Fruit fly (Drosophila melanogaster) whole organism, prepupa: ENCODE measurements around the gene CG7084.

ENCODE experiments used
- Blimp-1 ChIP-seq: fragments of 200-800 bp; sonication (Bioruptor generic); optimal IDR thresholded peaks from 3 replicates; lab custom pipeline; 2017; ENCODE audit warnings: missing biosample characterization, missing genetic modification characterization, mild to moderate bottlenecking, moderate library complexity, missing genetic modification reagents
- CG10669 ChIP-seq: fragments of 200-800 bp; sonication (Bioruptor generic); optimal IDR thresholded peaks from 3 replicates; lab custom pipeline; 2018; ENCODE audit warnings: missing biosample characterization, mild to moderate bottlenecking, missing genetic modification characterization, moderate library complexity
- CG11294 ChIP-seq: fragments of 200-800 bp; sonication (Bioruptor generic); IDR thresholded peaks from 2 replicates; pipeline ENCODE4 v1.3.6; 2022; ENCODE audit warnings: missing biosample characterization, missing genetic modification characterization
- CG11902 ChIP-seq: fragments of 200-800 bp; sonication (Bioruptor generic); optimal IDR thresholded peaks from 3 replicates; lab custom pipeline; 2016; ENCODE audit warnings: missing biosample characterization, missing genetic modification characterization
- CG15336 ChIP-seq: fragments of 200-800 bp; sonication (Bioruptor generic); IDR thresholded peaks from 2 replicates; pipeline ENCODE4 v1.3.6; 2022; ENCODE audit warnings: missing biosample characterization, missing genetic modification characterization
- CG1621 ChIP-seq: fragments of 200-800 bp; sonication (Bioruptor generic); optimal IDR thresholded peaks from 3 replicates; lab custom pipeline; 2018; ENCODE audit warnings: missing biosample characterization, mild to moderate bottlenecking, missing genetic modification characterization
- CG3032 ChIP-seq: fragments of 200-800 bp; optimal IDR thresholded peaks from 2 replicates; lab custom pipeline; 2019; ENCODE audit warnings: missing biosample characterization, mild to moderate bottlenecking, missing genetic modification characterization, moderate library complexity
- CG31627 ChIP-seq: fragments of 200-800 bp; sonication (Bioruptor generic); optimal IDR thresholded peaks from 3 replicates; lab custom pipeline; 2016; ENCODE audit warnings: missing biosample characterization, missing genetic modification characterization
- CG32006 ChIP-seq: fragments of 200-800 bp; sonication (Bioruptor generic); optimal IDR thresholded peaks from 3 replicates; lab custom pipeline; 2017; ENCODE audit warnings: missing biosample characterization, mild to moderate bottlenecking, missing genetic modification characterization
- CG34406 ChIP-seq: fragments of 200-800 bp; sonication (Bioruptor generic); optimal IDR thresholded peaks from 3 replicates; lab custom pipeline; 2016; ENCODE audit warnings: missing biosample characterization, missing genetic modification characterization
- CG3919 ChIP-seq: fragments of 200-800 bp; sonication (Bioruptor generic); optimal IDR thresholded peaks from 3 replicates; lab custom pipeline; 2016; ENCODE audit warnings: missing biosample characterization, missing genetic modification characterization
- CG4318 ChIP-seq: fragments of 200-800 bp; sonication (Bioruptor generic); optimal IDR thresholded peaks from 3 replicates; lab custom pipeline; 2017; ENCODE audit warnings: missing biosample characterization, mild to moderate bottlenecking, missing genetic modification characterization
- CG6163 ChIP-seq: fragments of 200-800 bp; sonication (Bioruptor generic); IDR thresholded peaks from 3 replicates; pipeline ENCODE4 v1.3.6; 2022; ENCODE audit warnings: missing biosample characterization, missing genetic modification characterization
- CG6276 ChIP-seq: fragments of 200-800 bp; sonication (Bioruptor generic); optimal IDR thresholded peaks from 2 replicates; lab custom pipeline; 2017; ENCODE audit warnings: missing biosample characterization, mild to moderate bottlenecking, missing genetic modification characterization
- CG6792 ChIP-seq: fragments of 200-800 bp; sonication (Bioruptor generic); optimal IDR thresholded peaks from 3 replicates; lab custom pipeline; 2016; ENCODE audit warnings: missing biosample characterization, missing genetic modification characterization
- CG6808 ChIP-seq: fragments of 200-800 bp; sonication (Bioruptor generic); optimal IDR thresholded peaks from 3 replicates; lab custom pipeline; 2017; ENCODE audit warnings: missing biosample characterization, missing genetic modification characterization, mild to moderate bottlenecking, moderate library complexity, missing genetic modification reagents
- CG6854 ChIP-seq: fragments of 200-800 bp; sonication (Bioruptor generic); optimal IDR thresholded peaks from 2 replicates; lab custom pipeline; 2017; ENCODE audit warnings: missing biosample characterization, mild to moderate bottlenecking, missing genetic modification characterization
- CG7368 ChIP-seq: fragments of 200-800 bp; sonication (Bioruptor generic); optimal IDR thresholded peaks from 3 replicates; lab custom pipeline; 2016; ENCODE audit warnings: missing biosample characterization, missing genetic modification characterization
- CG8119 ChIP-seq: fragments of 200-800 bp; sonication (Bioruptor generic); IDR thresholded peaks from 3 replicates; pipeline ENCODE4 v1.3.6; 2022; ENCODE audit warnings: missing biosample characterization, missing genetic modification characterization
- CG8319 ChIP-seq: fragments of 200-800 bp; sonication (Bioruptor generic); optimal IDR thresholded peaks from 3 replicates; lab custom pipeline; 2016; ENCODE audit warnings: missing biosample characterization, missing genetic modification characterization
- CG8632 ChIP-seq: fragments of 200-800 bp; sonication (Bioruptor generic); optimal IDR thresholded peaks from 3 replicates; lab custom pipeline; 2016; ENCODE audit warnings: missing biosample characterization, missing genetic modification characterization
- CG9139 ChIP-seq: fragments of 200-800 bp; sonication (Bioruptor generic); optimal IDR thresholded peaks from 3 replicates; lab custom pipeline; 2017; ENCODE audit warnings: missing biosample characterization, mild to moderate bottlenecking, missing genetic modification characterization
- Eip75B ChIP-seq: fragments of 200-800 bp; sonication (Bioruptor generic); optimal IDR thresholded peaks from 3 replicates; lab custom pipeline; 2016; ENCODE audit warnings: missing biosample characterization, missing genetic modification characterization
- Eip78C ChIP-seq: fragments of 200-800 bp; sonication (Bioruptor generic); peaks from one replicate; lab custom pipeline; 2016; ENCODE audit warnings: missing biosample characterization, missing genetic modification characterization
- Eip93F ChIP-seq: fragments of 200-800 bp; sonication (Bioruptor generic); optimal IDR thresholded peaks from 2 replicates; lab custom pipeline; 2016; ENCODE audit warnings: missing biosample characterization, mild to moderate bottlenecking, missing genetic modification characterization
- Ets21C ChIP-seq: fragments of 200-800 bp; sonication (Bioruptor generic); optimal IDR thresholded peaks from 3 replicates; lab custom pipeline; 2016; ENCODE audit warnings: missing biosample characterization, missing genetic modification characterization
- Ets96B ChIP-seq: fragments of 200-800 bp; optimal IDR thresholded peaks from 2 replicates; lab custom pipeline; 2019; ENCODE audit warnings: missing biosample characterization, mild to moderate bottlenecking, missing genetic modification characterization, moderate library complexity
- Gug ChIP-seq: fragments of 200-800 bp; sonication (Bioruptor generic); IDR thresholded peaks from 2 replicates; pipeline ENCODE4 v1.3.6; 2022; ENCODE audit warnings: missing biosample characterization, missing genetic modification characterization
- Hr38 ChIP-seq: sonication (Bioruptor generic); optimal IDR thresholded peaks from 2 replicates; lab custom pipeline; 2016; ENCODE audit warnings: missing biosample characterization, missing genetic modification characterization
- Hr39 ChIP-seq: fragments of 200-800 bp; sonication (Bioruptor generic); optimal IDR thresholded peaks from 2 replicates; lab custom pipeline; 2016; ENCODE audit warnings: missing biosample characterization, missing genetic modification characterization
- Hr4 ChIP-seq: fragments of 200-800 bp; sonication (Bioruptor generic); optimal IDR thresholded peaks from 3 replicates; lab custom pipeline; 2016; ENCODE audit warnings: missing biosample characterization, missing genetic modification characterization
- Lpt ChIP-seq: fragments of 200-800 bp; sonication (Bioruptor generic); optimal IDR thresholded peaks from 3 replicates; lab custom pipeline; 2016; ENCODE audit warnings: missing biosample characterization, missing genetic modification characterization
- Met ChIP-seq: fragments of 200-800 bp; sonication (Bioruptor generic); optimal IDR thresholded peaks from 3 replicates; lab custom pipeline; 2016; ENCODE audit warnings: missing biosample characterization, missing genetic modification characterization
- OdsH ChIP-seq: fragments of 200-800 bp; sonication (Bioruptor generic); optimal IDR thresholded peaks from 3 replicates; lab custom pipeline; 2016; ENCODE audit warnings: missing biosample characterization, missing genetic modification characterization
- Smox ChIP-seq: fragments of 200-800 bp; sonication (Bioruptor generic); optimal IDR thresholded peaks from 3 replicates; lab custom pipeline; 2016; ENCODE audit warnings: missing biosample characterization, missing genetic modification characterization
- Sox102F ChIP-seq: fragments of 200-800 bp; sonication (Bioruptor generic); optimal IDR thresholded peaks from 2 replicates; lab custom pipeline; 2016; ENCODE audit warnings: missing biosample characterization, mild to moderate bottlenecking, missing genetic modification characterization
- Sox15 ChIP-seq: fragments of 200-800 bp; sonication (Bioruptor generic); optimal IDR thresholded peaks from 3 replicates; lab custom pipeline; 2016; ENCODE audit warnings: missing biosample characterization, missing genetic modification characterization
- achi ChIP-seq: fragments of 200-800 bp; sonication (Bioruptor generic); optimal IDR thresholded peaks from 3 replicates; lab custom pipeline; 2016; ENCODE audit warnings: missing biosample characterization, missing genetic modification characterization
- acj6 ChIP-seq: fragments of 200-800 bp; sonication (Bioruptor generic); optimal IDR thresholded peaks from 3 replicates; lab custom pipeline; 2016; ENCODE audit warnings: missing biosample characterization, missing genetic modification characterization
- cyc ChIP-seq: fragments of 200-800 bp; sonication (Bioruptor generic); optimal IDR thresholded peaks from 3 replicates; lab custom pipeline; 2016; ENCODE audit warnings: missing biosample characterization, missing genetic modification characterization
- dac ChIP-seq: fragments of 200-800 bp; sonication (Bioruptor generic); optimal IDR thresholded peaks from 2 replicates; lab custom pipeline; 2017; ENCODE audit warnings: missing biosample characterization, mild to moderate bottlenecking, missing genetic modification characterization
- dsx ChIP-seq: fragments of 200-800 bp; optimal IDR thresholded peaks from 3 replicates; lab custom pipeline; 2019; ENCODE audit warnings: missing biosample characterization, mild to moderate bottlenecking, missing genetic modification characterization, moderate library complexity; ENCODE audit not compliant: poor library complexity, severe bottlenecking
- eg ChIP-seq: fragments of 200-800 bp; sonication (Bioruptor generic); IDR thresholded peaks from 3 replicates; pipeline ENCODE4 v1.3.6; 2022; ENCODE audit warnings: missing biosample characterization, missing genetic modification characterization
- fd85E ChIP-seq: fragments of 200-800 bp; sonication (Bioruptor generic); optimal IDR thresholded peaks from 3 replicates; lab custom pipeline; 2016; ENCODE audit warnings: missing biosample characterization, missing genetic modification characterization
- fkh ChIP-seq: fragments of 200-800 bp; sonication (Bioruptor generic); optimal IDR thresholded peaks from 3 replicates; lab custom pipeline; 2017; ENCODE audit warnings: missing biosample characterization, mild to moderate bottlenecking, missing genetic modification characterization, moderate library complexity
- lz ChIP-seq: fragments of 200-800 bp; sonication (Bioruptor generic); optimal IDR thresholded peaks from 3 replicates; lab custom pipeline; 2016; ENCODE audit warnings: missing biosample characterization, missing genetic modification characterization
- net ChIP-seq: fragments of 200-800 bp; sonication (Bioruptor generic); optimal IDR thresholded peaks from 3 replicates; lab custom pipeline; 2016; ENCODE audit warnings: missing biosample characterization, missing genetic modification characterization
- pdm3 ChIP-seq: fragments of 200-800 bp; sonication (Bioruptor generic); optimal IDR thresholded peaks from 3 replicates; lab custom pipeline; 2016; ENCODE audit warnings: missing biosample characterization, missing genetic modification characterization
- spab ChIP-seq: fragments of 200-800 bp; sonication (Bioruptor generic); optimal IDR thresholded peaks from 2 replicates; lab custom pipeline; 2017; ENCODE audit warnings: missing biosample characterization, mild to moderate bottlenecking, missing genetic modification characterization, missing genetic modification reagents
- svp ChIP-seq: fragments of 200-800 bp; sonication (Bioruptor generic); peaks from one replicate; lab custom pipeline; 2016; ENCODE audit warnings: missing biosample characterization, missing genetic modification characterization
- topi ChIP-seq: fragments of 200-800 bp; sonication (Bioruptor generic); optimal IDR thresholded peaks from 3 replicates; lab custom pipeline; 2016; ENCODE audit warnings: missing biosample characterization, missing genetic modification characterization
- vri ChIP-seq: fragments of 200-800 bp; sonication (Bioruptor generic); optimal IDR thresholded peaks from 3 replicates; lab custom pipeline; 2016; ENCODE audit warnings: missing biosample characterization, mild to moderate bottlenecking, missing genetic modification characterization

Gene CG7084

DNA sequence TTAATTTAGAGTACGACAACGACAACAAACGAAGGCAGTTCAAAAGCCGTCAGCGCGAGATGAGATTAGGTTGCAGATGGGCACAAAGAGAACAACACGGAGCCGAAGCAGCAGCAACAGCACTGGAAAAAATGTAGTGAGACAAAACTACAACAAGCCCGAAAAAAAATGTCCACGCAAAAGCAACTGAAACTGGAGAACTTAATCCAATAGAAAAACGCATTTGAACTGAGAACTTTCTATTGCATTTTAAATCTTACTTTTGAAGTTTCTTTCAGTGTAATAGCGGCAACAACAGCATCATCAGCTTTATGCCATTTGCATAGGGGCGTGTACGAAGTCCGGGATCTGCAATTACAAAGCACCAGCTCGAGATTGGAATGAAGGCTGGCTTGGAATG, 40.9 kb downstream of the CG7084 start:
- TF ChIP-seq Hr4 (GFP tag; lab: Kevin White, UChicago) (peak; percentile 48), topi (GFP tag; lab: Kevin White, UChicago) (peak; percentile 68), CG8319 (GFP tag; lab: Kevin White, UChicago) (peak; percentile 52), pdm3 (GFP tag; lab: Kevin White, UChicago) (peak; percentile 64), acj6 (GFP tag; lab: Kevin White, UChicago) (peak; percentile 66), achi (GFP tag; lab: Kevin White, UChicago) (peak; percentile 62), Hr38 (GFP tag; lab: Kevin White, UChicago) (no peak), Ets21C (GFP tag; lab: Kevin White, UChicago) (peak; percentile 39), Gug (GFP tag; lab: Robert Waterston, UW) (0 out of 2 replicates have a peak, but pooled peaks have one; percentile 12), CG3032 (no peak), Met (GFP tag; lab: Kevin White, UChicago) (peak; percentile 66), Sox102F (GFP tag; lab: Kevin White, UChicago) (peak; percentile 57), CG1621 (peak; percentile 58), Sox15 (GFP tag; lab: Kevin White, UChicago) (peak; percentile 54), dsx (GFP tag; lab: Kevin White, UChicago) (peak; percentile 68), Eip75B (peak; percentile 68), CG6792 (peak; percentile 63), fd85E (GFP tag; lab: Kevin White, UChicago) (peak; percentile 5), Smox (GFP tag; lab: Kevin White, UChicago) (peak; percentile 59), cyc (GFP tag; lab: Kevin White, UChicago) (peak; percentile 68), CG10669 (GFP tag; lab: Kevin White, UChicago) (peak; percentile 72), CG9139 (GFP tag; lab: Kevin White, UChicago) (peak; percentile 61), CG6276 (GFP tag; lab: Kevin White, UChicago) (peak; percentile 27), CG8119 (GFP tag; lab: Robert Waterston, UW) (peak; percentile 51; the same call in 1 of the 3 replicates), OdsH (GFP tag; lab: Kevin White, UChicago) (peak; percentile 64), CG7368 (GFP tag; lab: Kevin White, UChicago) (peak; percentile 58), CG31627 (GFP tag; lab: Kevin White, UChicago) (peak; percentile 63), vri (GFP tag; lab: Kevin White, UChicago) (peak; percentile 30), CG4318 (no peak), svp (GFP tag; lab: Kevin White, UChicago) (peak; percentile 81), Lpt (GFP tag; lab: Kevin White, UChicago) (peak; percentile 26), Hr39 (GFP tag; lab: Kevin White, UChicago) (peak; percentile 62), Eip93F (GFP tag; lab: Kevin White, UChicago) (no peak), CG6163 (GFP tag; lab: Robert Waterston, UW) (peak; percentile 79), fkh (GFP tag; lab: Kevin White, UChicago) (no peak), CG11902 (GFP tag; lab: Kevin White, UChicago) (peak; percentile 40), eg (GFP tag; lab: Robert Waterston, UW) (peak; percentile 56; the same call in 2 of the 3 replicates), net (peak; percentile 65), CG15336 (GFP tag; lab: Robert Waterston, UW) (peak; percentile 29; the same call in 1 of the 2 replicates), dac (no peak), CG6808 (GFP tag; lab: Kevin White, UChicago) (peak; percentile 63), spab (peak; percentile 73), CG32006 (GFP tag; lab: Kevin White, UChicago) (peak; percentile 56), CG11294 (GFP tag; lab: Robert Waterston, UW) (no peak), CG34406 (GFP tag; lab: Kevin White, UChicago) (peak; percentile 56), Ets96B (tag; lab: Kevin White, UChicago) (peak; percentile 68), CG8632 (GFP tag; lab: Kevin White, UChicago) (peak; percentile 48), CG6854 (peak; percentile 11), CG3919 (GFP tag; lab: Kevin White, UChicago) (peak; percentile 74), lz (GFP tag; lab: Kevin White, UChicago) (peak; percentile 61), Blimp-1 (GFP tag; lab: Kevin White, UChicago) (no peak), Eip78C (GFP tag; lab: Kevin White, UChicago) (peak; percentile 90)
